Fruit fly (Drosophila melanogaster) whole organism, embryonic: Measurements from ENCODE around the gene CG32645.
A peak's percentile ranks its signal among the peaks of the same experiment; 100 is the strongest.

ENCODE experiments used
- CG4854 ChIP-seq: fragments of 200-800 bp; sonication (Bioruptor generic); optimal IDR thresholded peaks from 2 replicates; lab custom pipeline; 2016; ENCODE audit warnings: missing biosample characterization, missing genetic modification characterization, inconsistent platforms
- bsh ChIP-seq, 2 experiments: fragments of 200-800 bp; sonication (Bioruptor generic); optimal IDR thresholded peaks; 2 replicates each; lab custom pipeline; 2017 to 2018; ENCODE audit warnings: mild to moderate bottlenecking in 2 of 2, missing biosample characterization in 2 of 2, missing genetic modification characterization in 2 of 2, moderate library complexity in 1 of 2
- lov ChIP-seq, 2 experiments: fragments of 200-800 bp in 1 of 2; fragments of >200 bp in 1 of 2; sonication (Bioruptor generic) in 1 of 2; IDR thresholded peaks in 1 of 2; optimal IDR thresholded peaks in 1 of 2; 2 replicates in 1 of 2; 3 replicates in 1 of 2; pipeline versions ENCODE4 v1.3.6 to Lab custom; 2017 to 2022; ENCODE audit warnings: missing biosample characterization in 1 of 2, missing genetic modification characterization in 1 of 2
- oc ChIP-seq: fragments of 200-800 bp; sonication (Bioruptor generic); optimal IDR thresholded peaks from 2 replicates; lab custom pipeline; 2018; ENCODE audit warnings: missing biosample characterization, mild to moderate bottlenecking, missing genetic modification characterization, moderate library complexity
- trem ChIP-seq: fragments of 200-800 bp; optimal IDR thresholded peaks from 3 replicates; lab custom pipeline; 2019; ENCODE audit warnings: missing biosample characterization, mild to moderate bottlenecking, missing genetic modification characterization, moderate library complexity

DNA sequence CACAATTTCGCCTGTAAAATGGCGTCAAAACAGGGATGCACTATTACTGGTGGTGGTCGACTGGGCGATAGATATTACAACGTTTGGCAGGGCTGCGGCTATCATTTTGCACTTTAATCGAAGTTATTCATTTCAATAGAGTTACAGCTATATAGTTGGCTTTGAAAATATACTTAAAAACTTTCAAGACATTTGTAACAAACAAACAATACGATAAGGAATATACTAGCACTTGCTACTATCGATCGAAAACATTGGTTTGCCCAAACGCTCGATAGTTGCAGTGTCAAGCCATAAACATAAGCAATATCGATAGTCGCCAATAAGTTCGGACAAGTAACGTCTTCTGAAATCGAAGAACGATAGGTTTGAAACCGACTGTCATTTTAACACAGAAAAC lies 20.5 kb downstream of the CG32645 start, which contains the start of the genes Bap60 and CG12096:
- TF ChIP-seq bsh (GFP tag; optimal IDR thresholded peaks at IDR 0.05; lab: Kevin White, UChicago) (peak in 1 of 2 experiments; percentile 65), trem (tag; lab: Kevin White, UChicago) (peak; percentile 86), CG4854 (GFP tag; lab: Kevin White, UChicago) (peak; percentile 56), lov (optimal IDR thresholded peaks at IDR 0.05; lab: Kevin White, UChicago) (no peak), lov (GFP tag; IDR thresholded peaks at IDR 0.05; lab: Robert Waterston, UW) (no peak), oc (tag; lab: Kevin White, UChicago) (no peak)
